Fruit fly (Drosophila melanogaster) whole organism, embryonic: Measurements from ENCODE around the gene Octbeta2R.

Experiments used
- Ada2b ChIP-seq: fragments of 200-800 bp; sonication (Bioruptor generic); IDR thresholded peaks from 2 replicates; pipeline ENCODE4 v1.3.6; 2022; ENCODE audit warnings: missing biosample characterization, missing genetic modification characterization
- Asciz ChIP-seq: fragments of 200-800 bp; sonication (Bioruptor generic); optimal IDR thresholded peaks from 2 replicates; lab custom pipeline; 2017; ENCODE audit warnings: missing biosample characterization, mild to moderate bottlenecking, missing genetic modification characterization, missing genetic modification reagents
- BEAF-32 ChIP-seq: fragments of 200-800 bp; sonication (Bioruptor generic); optimal IDR thresholded peaks from 3 replicates; lab custom pipeline; 2017; ENCODE audit warnings: missing biosample characterization, missing genetic modification characterization, mild to moderate bottlenecking, moderate library complexity, missing genetic modification reagents
- Bgb ChIP-seq: fragments of 200-800 bp; sonication (Bioruptor generic); IDR thresholded peaks from 2 replicates; pipeline ENCODE4 v1.3.6; 2022; ENCODE audit warnings: missing biosample characterization, missing genetic modification characterization; ENCODE audit not compliant: partially characterized antibody
- CG10959 ChIP-seq: fragments of 200-800 bp; sonication (Bioruptor generic); IDR thresholded peaks from 2 replicates; pipeline ENCODE4 v1.3.6; 2022; ENCODE audit warnings: missing biosample characterization, missing genetic modification characterization
- CG12104 ChIP-seq: fragments of 200-800 bp; sonication (Bioruptor generic); optimal IDR thresholded peaks from 3 replicates; lab custom pipeline; 2016; ENCODE audit warnings: missing biosample characterization, missing genetic modification characterization
- CG12659 ChIP-seq: fragments of 200-800 bp; sonication (Bioruptor generic); optimal IDR thresholded peaks from 3 replicates; lab custom pipeline; 2017; ENCODE audit warnings: mild to moderate bottlenecking, missing biosample characterization, missing genetic modification reagents, missing genetic modification characterization
- CG12942 ChIP-seq: fragments of 200-800 bp; sonication (Bioruptor generic); optimal IDR thresholded peaks from 3 replicates; lab custom pipeline; 2016; ENCODE audit warnings: missing biosample characterization, missing genetic modification characterization
- CG14710 ChIP-seq: fragments of 200-800 bp; sonication (Bioruptor generic); optimal IDR thresholded peaks from 3 replicates; lab custom pipeline; 2019; ENCODE audit warnings: missing biosample characterization, mild to moderate bottlenecking, missing genetic modification characterization, moderate library complexity
- CG14860 ChIP-seq: fragments of 200-800 bp; sonication (Bioruptor generic); IDR thresholded peaks from 3 replicates; pipeline ENCODE4 v1.3.6; 2022; ENCODE audit warnings: missing biosample characterization, missing genetic modification characterization; ENCODE audit not compliant: partially characterized antibody
- CG16813 ChIP-seq: fragments of 200-800 bp; sonication (Bioruptor generic); IDR thresholded peaks from 3 replicates; pipeline ENCODE4 v1.3.6; 2022; ENCODE audit warnings: missing biosample characterization, missing genetic modification characterization; ENCODE audit not compliant: partially characterized antibody
- CG2875 ChIP-seq: fragments of 200-800 bp; sonication (Bioruptor generic); optimal IDR thresholded peaks from 2 replicates; lab custom pipeline; 2017; ENCODE audit warnings: missing biosample characterization, mild to moderate bottlenecking, missing genetic modification characterization, missing genetic modification reagents
- CG30403 ChIP-seq: fragments of 200-800 bp; sonication (Bioruptor generic); optimal IDR thresholded peaks from 3 replicates; lab custom pipeline; 2016; ENCODE audit warnings: missing biosample characterization, missing genetic modification characterization
- CG32767 ChIP-seq: fragments of 200-800 bp; sonication (Bioruptor generic); IDR thresholded peaks from 2 replicates; pipeline ENCODE4 v1.3.6; 2022; ENCODE audit warnings: missing biosample characterization, missing genetic modification characterization
- CG4328 ChIP-seq: fragments of 200-800 bp; sonication (Bioruptor generic); optimal IDR thresholded peaks from 3 replicates; lab custom pipeline; 2017; ENCODE audit warnings: missing biosample characterization, missing genetic modification reagents, missing genetic modification characterization
- CG6272 ChIP-seq: fragments of 200-800 bp; sonication (Bioruptor generic); IDR thresholded peaks from 2 replicates; pipeline ENCODE4 v1.3.6; 2022; ENCODE audit warnings: missing biosample characterization, missing genetic modification characterization
- CG7372 ChIP-seq: fragments of 200-800 bp; sonication (Bioruptor generic); IDR thresholded peaks from 2 replicates; pipeline ENCODE4 v1.3.6; 2022; ENCODE audit warnings: missing biosample characterization, missing genetic modification characterization
- CG7963 ChIP-seq: fragments of 200-800 bp; sonication (Bioruptor generic); IDR thresholded peaks from 3 replicates; pipeline ENCODE4 v1.3.6; 2022; ENCODE audit warnings: missing biosample characterization, missing genetic modification characterization; ENCODE audit not compliant: partially characterized antibody
- Dip3 ChIP-seq: fragments of 200-800 bp; sonication (Bioruptor generic); optimal IDR thresholded peaks from 3 replicates; lab custom pipeline; 2016; ENCODE audit warnings: missing biosample characterization, missing genetic modification characterization
- Dref ChIP-seq: fragments of 200-800 bp; sonication (Bioruptor generic); IDR thresholded peaks from 2 replicates; pipeline ENCODE4 v1.3.6; 2022; ENCODE audit warnings: missing biosample characterization, missing genetic modification characterization
- Fer2 ChIP-seq: fragments of 200-800 bp; sonication (Bioruptor generic); optimal IDR thresholded peaks from 2 replicates; lab custom pipeline; 2018; ENCODE audit warnings: missing biosample characterization, mild to moderate bottlenecking, missing genetic modification characterization, moderate library complexity
- GATAe ChIP-seq: fragments of 200-800 bp; sonication (Bioruptor generic); conservative IDR thresholded peaks from 2 replicates; pipeline ENCODE4 v1.3.6; 2022; ENCODE audit warnings: missing biosample characterization, missing genetic modification characterization
- HLH4C ChIP-seq: fragments of 200-800 bp; sonication (Bioruptor generic); IDR thresholded peaks from 3 replicates; pipeline ENCODE4 v1.3.6; 2022; ENCODE audit warnings: missing biosample characterization, missing genetic modification characterization; ENCODE audit not compliant: partially characterized antibody
- HLH54F ChIP-seq: fragments of 200-800 bp; sonication (Bioruptor generic); optimal IDR thresholded peaks from 3 replicates; lab custom pipeline; 2016; ENCODE audit warnings: missing biosample characterization, missing genetic modification characterization
- Hr51 ChIP-seq, 2 experiments: fragments of 200-800 bp; sonication (Bioruptor generic); optimal IDR thresholded peaks; 2 replicates in 1 of 2; 3 replicates in 1 of 2; lab custom pipeline; 2016 to 2018; ENCODE audit warnings: missing biosample characterization in 2 of 2, missing genetic modification characterization in 2 of 2, mild to moderate bottlenecking in 1 of 2, moderate library complexity in 1 of 2
- Myb ChIP-seq: fragments of 200-800 bp; sonication (Bioruptor generic); optimal IDR thresholded peaks from 2 replicates; lab custom pipeline; 2016; ENCODE audit warnings: missing biosample characterization, missing genetic modification characterization
- NfI ChIP-seq: fragments of 200-800 bp; sonication (Bioruptor generic); optimal IDR thresholded peaks from 3 replicates; lab custom pipeline; 2018; ENCODE audit warnings: missing biosample characterization, mild to moderate bottlenecking, missing genetic modification characterization, moderate library complexity
- Oaz ChIP-seq: fragments of 200-800 bp; sonication (Bioruptor generic); IDR thresholded peaks from 2 replicates; pipeline ENCODE4 v1.3.6; 2022; ENCODE audit warnings: missing biosample characterization, missing genetic modification characterization
- Opbp ChIP-seq: fragments of 200-800 bp; sonication (Bioruptor generic); IDR thresholded peaks from 3 replicates; pipeline ENCODE4 v1.3.6; 2022; ENCODE audit warnings: missing biosample characterization, missing genetic modification characterization; ENCODE audit not compliant: partially characterized antibody
- Ptx1 ChIP-seq: fragments of 200-800 bp; sonication (Bioruptor generic); IDR thresholded peaks from 2 replicates; pipeline ENCODE4 v1.3.6; 2022; ENCODE audit warnings: missing biosample characterization, missing genetic modification characterization
- Taf1 ChIP-seq: fragments of 200-800 bp; sonication (Bioruptor generic); IDR thresholded peaks from 2 replicates; pipeline ENCODE4 v1.3.6; 2022; ENCODE audit warnings: missing biosample characterization, missing genetic modification characterization
- bigmax ChIP-seq: fragments of 200-800 bp; sonication (Bioruptor generic); optimal IDR thresholded peaks from 2 replicates; lab custom pipeline; 2018; ENCODE audit warnings: missing biosample characterization, mild to moderate bottlenecking, missing genetic modification characterization
- dpn ChIP-seq, 2 experiments: fragments of 200-800 bp; sonication (Bioruptor generic); optimal IDR thresholded peaks; 3 replicates each; lab custom pipeline; 2016; ENCODE audit warnings: missing biosample characterization in 2 of 2, missing genetic modification characterization in 2 of 2
- gsb ChIP-seq: fragments of 200-800 bp; sonication (Bioruptor generic); IDR thresholded peaks from 2 replicates; pipeline ENCODE4 v1.3.6; 2022; ENCODE audit warnings: missing biosample characterization, missing genetic modification characterization
- ham ChIP-seq: fragments of 200-800 bp; sonication (Bioruptor generic); IDR thresholded peaks from 2 replicates; pipeline ENCODE4 v1.3.6; 2022; ENCODE audit warnings: missing biosample characterization, missing genetic modification characterization
- hbn ChIP-seq: fragments of 200-800 bp; sonication (Bioruptor generic); IDR thresholded peaks from 2 replicates; pipeline ENCODE4 v1.3.6; 2022; ENCODE audit warnings: missing biosample characterization, missing genetic modification characterization; ENCODE audit not compliant: partially characterized antibody
- insv ChIP-seq, 2 experiments: fragments of 200-800 bp; sonication (Bioruptor generic); optimal IDR thresholded peaks; 3 replicates each; lab custom pipeline; 2016 to 2018; ENCODE audit warnings: missing biosample characterization in 2 of 2, missing genetic modification characterization in 2 of 2
- lola ChIP-seq, 3 experiments: fragments of >200 bp in 2 of 3; fragments of 200-800 bp in 1 of 3; sonication (Bioruptor generic) in 1 of 3; optimal IDR thresholded peaks; 2 replicates each; lab custom pipeline; 2017 to 2019; ENCODE audit warnings: missing biosample characterization in 3 of 3, missing genetic modification characterization in 3 of 3, mild to moderate bottlenecking in 1 of 3, moderate library complexity in 1 of 3
- mirr ChIP-seq: fragments of 200-800 bp; sonication (Bioruptor generic); optimal IDR thresholded peaks from 3 replicates; lab custom pipeline; 2018; ENCODE audit warnings: missing biosample characterization, mild to moderate bottlenecking, missing genetic modification characterization
- onecut ChIP-seq: fragments of 200-800 bp; sonication (Bioruptor generic); IDR thresholded peaks from 2 replicates; pipeline ENCODE4 v1.3.6; 2022; ENCODE audit warnings: missing biosample characterization, missing genetic modification characterization
- pita ChIP-seq: fragments of 200-800 bp; sonication (Bioruptor generic); optimal IDR thresholded peaks from 2 replicates; lab custom pipeline; 2017; ENCODE audit warnings: missing biosample characterization, mild to moderate bottlenecking, missing genetic modification characterization
- prd ChIP-seq, 3 experiments: fragments of >200 bp in 2 of 3; fragments of 200-800 bp in 1 of 3; sonication (Bioruptor generic) in 1 of 3; optimal IDR thresholded peaks in 2 of 3; IDR thresholded peaks in 1 of 3; 2 replicates in 2 of 3; 3 replicates in 1 of 3; pipeline versions ENCODE4 v1.3.6 to Lab custom; 2017 to 2022; ENCODE audit warnings: missing biosample characterization in 1 of 3, missing genetic modification characterization in 1 of 3
- row ChIP-seq: fragments of 200-800 bp; sonication (Bioruptor generic); IDR thresholded peaks from 3 replicates; pipeline ENCODE4 v1.3.6; 2022; ENCODE audit warnings: missing biosample characterization, missing genetic modification characterization
- slp2 ChIP-seq: fragments of 200-800 bp; sonication (Bioruptor generic); optimal IDR thresholded peaks from 2 replicates; lab custom pipeline; 2016; ENCODE audit warnings: missing biosample characterization, missing genetic modification characterization
- ssp ChIP-seq: fragments of 200-800 bp; sonication (Bioruptor generic); IDR thresholded peaks from 2 replicates; pipeline ENCODE4 v1.3.6; 2022; ENCODE audit warnings: missing biosample characterization, missing genetic modification characterization
- unc-4 ChIP-seq: fragments of 200-800 bp; sonication (Bioruptor generic); IDR thresholded peaks from 2 replicates; pipeline ENCODE4 v1.3.6; 2022; ENCODE audit warnings: missing biosample characterization, missing genetic modification characterization; ENCODE audit not compliant: partially characterized antibody
- vfl ChIP-seq: fragments of 200-800 bp; sonication (Bioruptor generic); optimal IDR thresholded peaks from 2 replicates; lab custom pipeline; 2016; ENCODE audit warnings: missing biosample characterization, missing genetic modification characterization
- zen ChIP-seq: fragments of 200-800 bp; sonication (Bioruptor generic); optimal IDR thresholded peaks from 3 replicates; lab custom pipeline; 2018; ENCODE audit warnings: missing biosample characterization, mild to moderate bottlenecking, missing genetic modification characterization, moderate library complexity
- zfh2 ChIP-seq: fragments of 200-800 bp; sonication (Bioruptor generic); optimal IDR thresholded peaks from 2 replicates; lab custom pipeline; 2016; ENCODE audit warnings: missing biosample characterization, missing genetic modification characterization

The Octbeta2R gene

DNA sequence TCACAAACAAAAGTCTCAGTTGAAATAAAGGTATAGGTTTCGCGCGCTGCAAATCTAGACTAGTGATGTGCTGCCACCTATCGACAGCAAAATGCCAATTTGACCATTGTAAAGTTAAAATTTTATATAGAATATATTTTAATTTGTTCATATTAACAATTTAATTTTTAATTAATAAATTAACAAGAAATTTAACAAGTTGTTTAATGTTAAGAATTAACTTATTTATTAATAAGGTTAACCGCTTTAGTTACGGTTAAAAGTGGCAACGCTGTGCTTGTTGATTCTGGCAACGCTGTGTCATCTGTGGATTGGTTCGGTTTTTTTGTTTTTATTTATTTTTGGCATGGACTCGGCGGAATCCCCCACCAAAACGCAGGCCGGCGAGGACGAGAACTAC is 34.8 kb upstream of the Octbeta2R start, which contains the start of gene Not10 (continued):
- TF ChIP-seq pita (GFP tag; lab: Kevin White, UChicago) (no peak), Asciz (GFP tag; lab: Kevin White, UChicago) (no peak), CG14710 (tag; lab: Kevin White, UChicago) (peak; percentile 77), CG4328 (GFP tag; lab: Kevin White, UChicago) (peak; percentile 36), CG12659 (GFP tag; lab: Kevin White, UChicago) (peak; percentile 76), dpn (GFP tag; optimal IDR thresholded peaks at IDR 0.05; lab: Kevin White, UChicago) (peak in 1 of 2 experiments; percentile 45), CG7372 (GFP tag; lab: Robert Waterston, UW) (peak; percentile 32; the same call in 1 of the 2 replicates), hbn (peak; percentile 58), CG14860 (GFP tag; lab: Robert Waterston, UW) (no peak), vfl (GFP tag; lab: Kevin White, UChicago) (no peak), ssp (GFP tag; lab: Robert Waterston, UW) (0 out of 2 replicates have a peak, but pooled peaks have one; percentile 36), Myb (GFP tag; lab: Kevin White, UChicago) (no peak), bigmax (peak; percentile 70), Taf1 (no peak), onecut (GFP tag; lab: Robert Waterston, UW) (no peak), CG2875 (GFP tag; lab: Kevin White, UChicago) (no peak), lola (GFP tag; optimal IDR thresholded peaks at IDR 0.05; lab: Kevin White, UChicago) (peak in 1 of 3 experiments; percentile 11), zfh2 (GFP tag; lab: Kevin White, UChicago) (peak; percentile 18), Ada2b (GFP tag; lab: Robert Waterston, UW) (no peak), CG6272 (GFP tag; lab: Robert Waterston, UW) (peak; percentile 48; the same call in 1 of the 2 replicates), prd (optimal IDR thresholded peaks at IDR 0.05; lab: Kevin White, UChicago) (no peak), prd (GFP tag; IDR thresholded peaks at IDR 0.05; lab: Robert Waterston, UW) (peak; percentile 60), Hr51 (GFP tag; optimal IDR thresholded peaks at IDR 0.05; lab: Kevin White, UChicago) (no peak), row (GFP tag; lab: Robert Waterston, UW) (peak; percentile 79), insv (GFP tag; optimal IDR thresholded peaks at IDR 0.05; lab: Kevin White, UChicago) (peak in 1 of 2 experiments; percentile 19), gsb (GFP tag; lab: Robert Waterston, UW) (no peak), Fer2 (tag; lab: Kevin White, UChicago) (peak; percentile 54), slp2 (no peak), mirr (GFP tag; lab: Kevin White, UChicago) (no peak), CG30403 (peak; percentile 48), NfI (GFP tag; lab: Kevin White, UChicago) (peak; percentile 48), Opbp (GFP tag; lab: Robert Waterston, UW) (no peak; the same call in 2 of the 3 replicates), CG12104 (peak; percentile 5), CG32767 (GFP tag; lab: Robert Waterston, UW) (no peak), ham (GFP tag; lab: Robert Waterston, UW) (no peak), GATAe (GFP tag; lab: Robert Waterston, UW) (no peak), Bgb (GFP tag; lab: Robert Waterston, UW) (peak; percentile 43; the same call in 1 of the 2 replicates), CG10959 (GFP tag; lab: Robert Waterston, UW) (no peak), CG12942 (GFP tag; lab: Kevin White, UChicago) (peak; percentile 17), HLH54F (no peak), BEAF-32 (GFP tag; lab: Kevin White, UChicago) (peak; percentile 72), CG7963 (GFP tag; lab: Robert Waterston, UW) (no peak), Dip3 (GFP tag; lab: Kevin White, UChicago) (no peak), zen (tag; lab: Kevin White, UChicago) (peak; percentile 23), CG16813 (GFP tag; lab: Robert Waterston, UW) (peak; percentile 64), HLH4C (GFP tag; lab: Robert Waterston, UW) (peak; percentile 69; the same call in 2 of the 3 replicates), Dref (GFP tag; lab: Robert Waterston, UW) (0 out of 2 replicates have a peak, but pooled peaks have one; percentile 31), Ptx1 (GFP tag; lab: Robert Waterston, UW) (peak; percentile 60), Oaz (no peak), unc-4 (GFP tag; lab: Robert Waterston, UW) (peak; percentile 83)
